Worm (Caenorhabditis elegans) whole organism, L2 larva: Measurements from ENCODE around the gene C25H3.17.

Source experiments
- C34F6.9 ChIP-seq: fragments of 150-350 bp; optimal IDR thresholded peaks from 2 replicates; lab custom pipeline; 2014; ENCODE audit warnings: missing biosample characterization, missing genetic modification characterization
- F13H6.1 ChIP-seq: sonication (generic microtip); optimal IDR thresholded peaks from 2 replicates; lab custom pipeline; 2016; ENCODE audit warnings: missing genetic modification characterization, missing compliant biosample characterization
- R02D3.7 ChIP-seq: fragments of 150-350 bp; optimal IDR thresholded peaks from 2 replicates; lab custom pipeline; 2014; ENCODE audit warnings: missing biosample characterization, missing genetic modification characterization
- Y55F3AM.14 ChIP-seq: fragments of 200-800 bp; sonication (Bioruptor generic); optimal IDR thresholded peaks from 2 replicates; lab custom pipeline; 2018; ENCODE audit warnings: mild to moderate bottlenecking, missing genetic modification characterization, missing compliant biosample characterization
- ZK546.5 ChIP-seq: sonication (generic microtip); optimal IDR thresholded peaks from 2 replicates; lab custom pipeline; 2017; ENCODE audit warnings: missing biosample characterization, missing genetic modification characterization
- alr-1 ChIP-seq: fragments of 150-350 bp; optimal IDR thresholded peaks from 2 replicates; lab custom pipeline; 2014; ENCODE audit warnings: missing biosample characterization, missing genetic modification characterization
- aly-2 ChIP-seq: fragments of 150-350 bp; optimal IDR thresholded peaks from 2 replicates; lab custom pipeline; 2014; ENCODE audit warnings: missing biosample characterization, missing genetic modification characterization
- ama-1 ChIP-seq: fragments of 150-350 bp; optimal IDR thresholded peaks from 2 replicates; lab custom pipeline; 2018; ENCODE audit warnings: inconsistent platforms
- blmp-1 ChIP-seq: sonication (generic microtip); optimal IDR thresholded peaks from 2 replicates; lab custom pipeline; 2017; ENCODE audit warnings: missing genetic modification characterization, mild to moderate bottlenecking, missing compliant biosample characterization, antibody characterized with exemption, moderate library complexity; ENCODE audit not compliant: insufficient read depth
- ceh-16 ChIP-seq: fragments of 150-350 bp; optimal IDR thresholded peaks from 2 replicates; lab custom pipeline; 2014; ENCODE audit warnings: missing biosample characterization, missing genetic modification characterization
- ceh-82 ChIP-seq: fragments of 150-350 bp; optimal IDR thresholded peaks from 2 replicates; lab custom pipeline; 2014; ENCODE audit warnings: missing biosample characterization, missing genetic modification characterization
- crh-2 ChIP-seq: sonication (generic microtip); optimal IDR thresholded peaks from 2 replicates; lab custom pipeline; 2017; ENCODE audit warnings: missing biosample characterization, missing genetic modification characterization
- egl-27 ChIP-seq: sonication (generic microtip); optimal IDR thresholded peaks from 3 replicates; lab custom pipeline; 2017; ENCODE audit warnings: missing biosample characterization, missing genetic modification reagents, missing genetic modification characterization
- elt-1 ChIP-seq: fragments of 150-350 bp; optimal IDR thresholded peaks from 2 replicates; lab custom pipeline; 2014; ENCODE audit warnings: missing biosample characterization, missing genetic modification characterization
- elt-3 ChIP-seq: sonication (generic microtip); optimal IDR thresholded peaks from 2 replicates; lab custom pipeline; 2017; ENCODE audit warnings: missing biosample characterization, missing genetic modification characterization
- lin-13 ChIP-seq: fragments of 150-350 bp; optimal IDR thresholded peaks from 2 replicates; lab custom pipeline; 2014; ENCODE audit warnings: missing biosample characterization, missing genetic modification reagents, missing genetic modification characterization
- lin-39 ChIP-seq: fragments of 150-350 bp; optimal IDR thresholded peaks from 2 replicates; lab custom pipeline; 2014; ENCODE audit warnings: missing biosample characterization, missing genetic modification reagents, missing genetic modification characterization
- lsy-2 ChIP-seq, 2 experiments: fragments of 150-350 bp in 1 of 2; sonication (generic microtip) in 1 of 2; optimal IDR thresholded peaks; 2 replicates each; lab custom pipeline; 2014 to 2017; ENCODE audit warnings: missing biosample characterization in 2 of 2, missing genetic modification characterization in 2 of 2
- mbf-1 ChIP-seq: sonication (generic microtip); optimal IDR thresholded peaks from 2 replicates; lab custom pipeline; 2017; ENCODE audit warnings: missing biosample characterization, missing genetic modification characterization
- mdl-1 ChIP-seq, 2 experiments: fragments of 150-350 bp in 1 of 2; sonication (generic microtip) in 1 of 2; optimal IDR thresholded peaks; 2 replicates each; lab custom pipeline; 2017; ENCODE audit warnings: missing biosample characterization in 2 of 2, missing genetic modification characterization in 2 of 2
- nhr-10 ChIP-seq: sonication (generic microtip); optimal IDR thresholded peaks from 2 replicates; lab custom pipeline; 2017; ENCODE audit warnings: missing biosample characterization, missing genetic modification characterization
- nhr-12 ChIP-seq: fragments of 150-350 bp; optimal IDR thresholded peaks from 2 replicates; lab custom pipeline; 2014; ENCODE audit warnings: missing biosample characterization, missing genetic modification characterization
- nhr-129 ChIP-seq: fragments of 150-350 bp; optimal IDR thresholded peaks from 2 replicates; lab custom pipeline; 2014; ENCODE audit warnings: missing biosample characterization, missing genetic modification characterization
- nhr-23 ChIP-seq: fragments of 150-350 bp; optimal IDR thresholded peaks from 2 replicates; lab custom pipeline; 2014; ENCODE audit warnings: missing biosample characterization, missing genetic modification reagents, missing genetic modification characterization
- nhr-237 ChIP-seq: fragments of 150-350 bp; optimal IDR thresholded peaks from 2 replicates; lab custom pipeline; 2014; ENCODE audit warnings: missing biosample characterization, missing genetic modification characterization
- nhr-25 ChIP-seq: fragments of 150-350 bp; sonication (generic microtip); optimal IDR thresholded peaks from 3 replicates; lab custom pipeline; 2014; ENCODE audit warnings: missing biosample characterization, missing genetic modification characterization
- nhr-6 ChIP-seq: fragments of 150-350 bp; optimal IDR thresholded peaks from 2 replicates; lab custom pipeline; 2014; ENCODE audit warnings: missing biosample characterization, missing genetic modification characterization
- sem-4 ChIP-seq: fragments of 150-350 bp; optimal IDR thresholded peaks from 2 replicates; lab custom pipeline; 2014; ENCODE audit warnings: missing biosample characterization, missing genetic modification reagents, missing genetic modification characterization
- sma-3 ChIP-seq: sonication (generic microtip); optimal IDR thresholded peaks from 2 replicates; lab custom pipeline; 2016; ENCODE audit warnings: missing genetic modification reagents, missing genetic modification characterization, missing compliant biosample characterization
- sma-9 ChIP-seq, 2 experiments: fragments of 150-350 bp in 1 of 2; sonication (generic microtip) in 1 of 2; optimal IDR thresholded peaks; 2 replicates each; lab custom pipeline; 2014 to 2016; ENCODE audit warnings: missing genetic modification characterization in 2 of 2, mild to moderate bottlenecking in 1 of 2, missing biosample characterization in 1 of 2, missing compliant biosample characterization in 1 of 2, missing genetic modification reagents in 1 of 2, moderate library complexity in 1 of 2
- snpc-4 ChIP-seq: fragments of 150-350 bp; optimal IDR thresholded peaks from 2 replicates; lab custom pipeline; 2014; ENCODE audit warnings: missing biosample characterization, missing genetic modification characterization
- unc-39 ChIP-seq: fragments of 150-350 bp; optimal IDR thresholded peaks from 2 replicates; lab custom pipeline; 2014; ENCODE audit warnings: missing biosample characterization, missing genetic modification characterization
- unc-62 ChIP-seq: fragments of 150-350 bp; optimal IDR thresholded peaks from 2 replicates; lab custom pipeline; 2014; ENCODE audit warnings: missing biosample characterization, missing genetic modification reagents, missing genetic modification characterization
- zag-1 ChIP-seq: fragments of 150-350 bp; optimal IDR thresholded peaks from 2 replicates; lab custom pipeline; 2014; ENCODE audit warnings: missing biosample characterization, missing genetic modification characterization
- ztf-11 ChIP-seq: sonication (generic microtip); optimal IDR thresholded peaks from 2 replicates; lab custom pipeline; 2017; ENCODE audit warnings: missing biosample characterization, missing genetic modification characterization
- ztf-4 ChIP-seq: fragments of 150-350 bp; optimal IDR thresholded peaks from 2 replicates; lab custom pipeline; 2014; ENCODE audit warnings: missing biosample characterization, missing genetic modification characterization

Gene C25H3.17

ce11 chrII:5688959-5689358, 19.5 kb upstream of the C25H3.17 start, which contains the start of gene C25H3.11 (continued):
- no peak for TF ChIP-seq nhr-6 (tag; lab: Kevin White, UChicago)
- TF ChIP-seq crh-2, result peak; percentile 59
- no peak for TF ChIP-seq nhr-23 (tag; lab: Kevin White, UChicago)
- no peak for TF ChIP-seq R02D3.7 (tag; lab: Kevin White, UChicago)
- no peak for TF ChIP-seq nhr-129 (tag; lab: Kevin White, UChicago)
- TF ChIP-seq nhr-12 (tag; lab: Kevin White, UChicago), result no peak
- no peak for TF ChIP-seq ceh-16 (tag; lab: Kevin White, UChicago)
- peak in 1 of 2 experiments; percentile 43 for TF ChIP-seq lsy-2 (tag; optimal IDR thresholded peaks at IDR 0.05; lab: Kevin White, UChicago)
- no peak for TF ChIP-seq ztf-11 (tag; lab: Kevin White, UChicago)
- TF ChIP-seq elt-3 (tag; lab: Kevin White, UChicago), result no peak
- TF ChIP-seq alr-1 (tag; lab: Kevin White, UChicago), result no peak
- no peak for TF ChIP-seq mbf-1 (tag; lab: Kevin White, UChicago)
- no peak for TF ChIP-seq sma-9 (GFP tag; optimal IDR thresholded peaks at IDR 0.05; lab: Kevin White, UChicago)
- TF ChIP-seq sma-9 (tag; optimal IDR thresholded peaks at IDR 0.05; lab: Kevin White, UChicago), result no peak
- no peak for TF ChIP-seq egl-27 (tag; lab: Kevin White, UChicago)
- TF ChIP-seq sem-4 (tag; lab: Kevin White, UChicago), result no peak

ce11 chrII:5680703-5681102, 11.2 kb upstream of the C25H3.17 start, which contains the start of gene flp-27:
TSS of gene flp-27 (plus strand) at chrII:5681003.
- TF ChIP-seq aly-2 (tag; lab: Kevin White, UChicago) (no peak), unc-39 (tag; lab: Kevin White, UChicago) (no peak), nhr-12 (tag; lab: Kevin White, UChicago) (no peak), snpc-4 (tag; lab: Kevin White, UChicago) (no peak), unc-62 (GFP tag; lab: Kevin White, UChicago) (no peak), egl-27 (tag; lab: Kevin White, UChicago) (no peak), nhr-6 (tag; lab: Kevin White, UChicago) (no peak), mbf-1 (tag; lab: Kevin White, UChicago) (no peak), nhr-10 (tag; lab: Kevin White, UChicago) (no peak), sma-3 (GFP tag; lab: Kevin White, UChicago) (no peak), ceh-82 (no peak), ZK546.5 (no peak)

- TF ChIP-seq elt-1 (tag; lab: Kevin White, UChicago), result no peak
- TF ChIP-seq crh-2, result no peak
- no peak for TF ChIP-seq zag-1
- no peak for TF ChIP-seq ceh-16 (tag; lab: Kevin White, UChicago)
- TF ChIP-seq mdl-1 (tag; optimal IDR thresholded peaks at IDR 0.05; lab: Kevin White, UChicago), result no peak
- no peak for TF ChIP-seq nhr-12 (tag; lab: Kevin White, UChicago)
- TF ChIP-seq unc-62 (GFP tag; lab: Kevin White, UChicago), result no peak
- no peak for TF ChIP-seq blmp-1 (tag; lab: Kevin White, UChicago)
- no peak for TF ChIP-seq F13H6.1 (tag; lab: Kevin White, UChicago)
- TF ChIP-seq nhr-237 (tag; lab: Kevin White, UChicago), result no peak
- no peak for TF ChIP-seq nhr-25
- TF ChIP-seq ama-1, result no peak
- TF ChIP-seq, all 48 proteins: peak for 0
These were observed 650 bp downstream of the C25H3.17 start, which contains the start of gene C25H3.7 for ce11 chrII:5668830-5669229. TSS of gene C25H3.7 (minus strand) at chrII:5668930.

- no peak for TF ChIP-seq sem-4 (tag; lab: Kevin White, UChicago)
- no peak for TF ChIP-seq C34F6.9 (tag; lab: Kevin White, UChicago)
- no peak for TF ChIP-seq ztf-4 (tag; lab: Kevin White, UChicago)
- no peak for TF ChIP-seq mdl-1 (tag; optimal IDR thresholded peaks at IDR 0.05; lab: Kevin White, UChicago)
- TF ChIP-seq nhr-23 (tag; lab: Kevin White, UChicago), result no peak
- no peak for TF ChIP-seq sma-3 (GFP tag; lab: Kevin White, UChicago)
These were observed 1.9 kb downstream of the C25H3.17 start for ce11 chrII:5667540-5667939.

- TF ChIP-seq Y55F3AM.14 (no peak), sma-9 (GFP tag; optimal IDR thresholded peaks at IDR 0.05; lab: Kevin White, UChicago) (no peak), sma-9 (tag; optimal IDR thresholded peaks at IDR 0.05; lab: Kevin White, UChicago) (no peak), lin-13 (GFP tag; lab: Kevin White, UChicago) (no peak), elt-3 (tag; lab: Kevin White, UChicago) (no peak), ZK546.5 (no peak), nhr-25 (no peak), mdl-1 (tag; optimal IDR thresholded peaks at IDR 0.05; lab: Kevin White, UChicago) (no peak), F13H6.1 (tag; lab: Kevin White, UChicago) (no peak), egl-27 (tag; lab: Kevin White, UChicago) (no peak), lin-39 (tag; lab: Kevin White, UChicago) (no peak), R02D3.7 (tag; lab: Kevin White, UChicago) (no peak), ceh-82 (no peak)
These were observed 3.5 kb downstream of the C25H3.17 start, which contains the start of gene C25H3.16 for ce11 chrII:5665991-5666390. TSS of gene C25H3.16 (plus strand) at chrII:5666291.
